Worm (Caenorhabditis elegans): ENCODE measurements around the gene sra-31.

sra-31 gene

ce11 chrII:6598050-6598449 is 19.8 kb upstream of the sra-31 start, which contains the start of gene dnj-8:
Gene dnj-8, minus strand, starts transcription at chrII:6598080.
- TF ChIP-seq pes-1 (GFP tag; IDR thresholded peaks at IDR 0.05) (no peak), sea-1 (GFP tag; conservative IDR thresholded peaks at IDR 0.05) (no peak), ceh-13 (GFP tag; optimal IDR thresholded peaks at IDR 0.05) (no peak), aly-1 (tag; optimal IDR thresholded peaks at IDR 0.05) (no peak), scrt-1 (GFP tag; IDR thresholded peaks at IDR 0.05) (no peak), ets-7 (tag; optimal IDR thresholded peaks at IDR 0.05) (no peak), tra-4 (tag; optimal IDR thresholded peaks at IDR 0.05) (no peak), flt-1 (GFP tag; IDR thresholded peaks at IDR 0.05) (no peak), F13C5.2 (tag; optimal IDR thresholded peaks at IDR 0.05) (no peak), ceh-36 (tag; optimal IDR thresholded peaks at IDR 0.05) (no peak), hmg-4 (GFP tag; optimal IDR thresholded peaks at IDR 0.05) (no peak), ama-1 (optimal IDR thresholded peaks at IDR 0.05) (no peak), hmbx-1 (tag; optimal IDR thresholded peaks at IDR 0.05) (no peak), hnd-1 (tag; optimal IDR thresholded peaks at IDR 0.05) (no peak), tbx-11 (GFP tag; IDR thresholded peaks at IDR 0.05) (no peak)

- no peak for TF ChIP-seq sea-1 (GFP tag; conservative IDR thresholded peaks at IDR 0.05)
- no peak for TF ChIP-seq B0310.2 (tag; optimal IDR thresholded peaks at IDR 0.05)
- no peak for TF ChIP-seq F13C5.2 (tag; optimal IDR thresholded peaks at IDR 0.05)
- TF ChIP-seq tbx-11 (GFP tag; IDR thresholded peaks at IDR 0.05) = no peak
- TF ChIP-seq tbx-37 (GFP tag; conservative IDR thresholded peaks at IDR 0.05) = no peak
- TF ChIP-seq ama-1 (optimal IDR thresholded peaks at IDR 0.05) = no peak
- no peak for TF ChIP-seq ceh-13 (GFP tag; optimal IDR thresholded peaks at IDR 0.05)
Observed at ce11 chrII:6597507-6597906, 19.2 kb upstream of the sra-31 start.

ce11 chrII:6594151-6594550 is 15.9 kb upstream of the sra-31 start, which contains the start of gene aipr-1:
Gene aipr-1, minus strand, starts transcription at chrII:6594251.
- TF ChIP-seq ceh-36 (tag; optimal IDR thresholded peaks at IDR 0.05) (no peak), hmbx-1 (tag; optimal IDR thresholded peaks at IDR 0.05) (no peak), tra-4 (tag; optimal IDR thresholded peaks at IDR 0.05) (no peak), F13C5.2 (tag; optimal IDR thresholded peaks at IDR 0.05) (no peak), flt-1 (GFP tag; IDR thresholded peaks at IDR 0.05) (no peak), ets-7 (tag; optimal IDR thresholded peaks at IDR 0.05) (no peak), hnd-1 (tag; optimal IDR thresholded peaks at IDR 0.05) (no peak), sea-1 (GFP tag; conservative IDR thresholded peaks at IDR 0.05) (no peak), ceh-13 (GFP tag; optimal IDR thresholded peaks at IDR 0.05) (no peak), tbx-11 (GFP tag; IDR thresholded peaks at IDR 0.05) (no peak), B0310.2 (tag; optimal IDR thresholded peaks at IDR 0.05) (no peak), pes-1 (GFP tag; IDR thresholded peaks at IDR 0.05) (no peak), ama-1 (optimal IDR thresholded peaks at IDR 0.05) (no peak), tbx-37 (GFP tag; conservative IDR thresholded peaks at IDR 0.05) (no peak), aly-1 (tag; optimal IDR thresholded peaks at IDR 0.05) (no peak), scrt-1 (GFP tag; IDR thresholded peaks at IDR 0.05) (no peak)

- no peak for TF ChIP-seq hmbx-1 (tag; optimal IDR thresholded peaks at IDR 0.05)
- TF ChIP-seq ama-1 (optimal IDR thresholded peaks at IDR 0.05) = no peak
- TF ChIP-seq scrt-1 (GFP tag; IDR thresholded peaks at IDR 0.05) = no peak
- TF ChIP-seq tbx-37 (GFP tag; conservative IDR thresholded peaks at IDR 0.05) = no peak
- TF ChIP-seq sea-1 (GFP tag; conservative IDR thresholded peaks at IDR 0.05) = no peak
- no peak for TF ChIP-seq pes-1 (GFP tag; IDR thresholded peaks at IDR 0.05)
- TF ChIP-seq F13C5.2 (tag; optimal IDR thresholded peaks at IDR 0.05) = no peak
- TF ChIP-seq ceh-36 (tag; optimal IDR thresholded peaks at IDR 0.05) = no peak
- no peak for TF ChIP-seq aly-1 (tag; optimal IDR thresholded peaks at IDR 0.05)
- no peak for TF ChIP-seq hnd-1 (tag; optimal IDR thresholded peaks at IDR 0.05)
- TF ChIP-seq tra-4 (tag; optimal IDR thresholded peaks at IDR 0.05) = no peak
- TF ChIP-seq B0310.2 (tag; optimal IDR thresholded peaks at IDR 0.05) = no peak
- no peak for TF ChIP-seq flt-1 (GFP tag; IDR thresholded peaks at IDR 0.05)
- no peak for TF ChIP-seq tbx-11 (GFP tag; IDR thresholded peaks at IDR 0.05)
- TF ChIP-seq ceh-13 (GFP tag; optimal IDR thresholded peaks at IDR 0.05) = no peak
- TF ChIP-seq ets-7 (tag; optimal IDR thresholded peaks at IDR 0.05) = no peak
- TF ChIP-seq hmg-4 (GFP tag; optimal IDR thresholded peaks at IDR 0.05) = no peak
Observed at ce11 chrII:6592251-6592650, 14.0 kb upstream of the sra-31 start, which contains the start of gene C56C10.9. Gene C56C10.9, minus strand, starts transcription at chrII:6592351.

ce11 chrII:6591000-6591399 is 12.7 kb upstream of the sra-31 start:
- TF ChIP-seq tbx-37 (GFP tag; conservative IDR thresholded peaks at IDR 0.05) = no peak
- no peak for TF ChIP-seq tbx-11 (GFP tag; IDR thresholded peaks at IDR 0.05)

- TF ChIP-seq hnd-1 (tag; optimal IDR thresholded peaks at IDR 0.05) = no peak
- TF ChIP-seq pes-1 (GFP tag; IDR thresholded peaks at IDR 0.05) = no peak
- TF ChIP-seq hmg-4 (GFP tag; optimal IDR thresholded peaks at IDR 0.05) = no peak
- no peak for TF ChIP-seq ets-7 (tag; optimal IDR thresholded peaks at IDR 0.05)
- TF ChIP-seq sea-1 (GFP tag; conservative IDR thresholded peaks at IDR 0.05) = no peak
- TF ChIP-seq hmbx-1 (tag; optimal IDR thresholded peaks at IDR 0.05) = no peak
- TF ChIP-seq ceh-36 (tag; optimal IDR thresholded peaks at IDR 0.05) = no peak
- no peak for TF ChIP-seq tbx-11 (GFP tag; IDR thresholded peaks at IDR 0.05)
Observed at ce11 chrII:6589408-6589807, 11.1 kb upstream of the sra-31 start, which contains the start of gene vps-32.1. Gene vps-32.1, plus strand, starts transcription at chrII:6589708.

ce11 chrII:6588605-6589292 is 10.5 kb upstream of the sra-31 start, which contains the start of gene icd-1:
Gene icd-1, minus strand, starts transcription at chrII:6588655.
- TF ChIP-seq hmg-4 (GFP tag; optimal IDR thresholded peaks at IDR 0.05) (peak; percentile 1), F13C5.2 (tag; optimal IDR thresholded peaks at IDR 0.05) (peak; percentile 72), ets-7 (tag; optimal IDR thresholded peaks at IDR 0.05) (peak; percentile 25), scrt-1 (GFP tag; IDR thresholded peaks at IDR 0.05) (no peak), flt-1 (GFP tag; IDR thresholded peaks at IDR 0.05) (no peak)

Measured in whole organism, early embryonic.